Worm (Caenorhabditis elegans) whole organism, L1 larva: Measurements from ENCODE around the gene lido-8.

ENCODE experiments used
- C34B4.2 ChIP-seq: sonication (generic microtip); optimal IDR thresholded peaks from 2 replicates; lab custom pipeline; 2017; ENCODE audit warnings: mild to moderate bottlenecking, missing genetic modification characterization, missing compliant biosample characterization
- F16B12.6 ChIP-seq: fragments of 150-350 bp; optimal IDR thresholded peaks from 2 replicates; lab custom pipeline; 2014; ENCODE audit warnings: missing biosample characterization, missing genetic modification characterization
- aly-2 ChIP-seq: fragments of 150-350 bp; optimal IDR thresholded peaks from 2 replicates; lab custom pipeline; 2014; ENCODE audit warnings: missing biosample characterization, missing genetic modification characterization
- blmp-1 ChIP-seq: fragments of 150-350 bp; optimal IDR thresholded peaks from 2 replicates; lab custom pipeline; 2014; ENCODE audit warnings: missing biosample characterization, missing genetic modification characterization
- ceh-63 ChIP-seq: fragments of 200-800 bp; sonication (Bioruptor generic); optimal IDR thresholded peaks from 2 replicates; lab custom pipeline; 2018; ENCODE audit warnings: mild to moderate bottlenecking, missing genetic modification characterization, missing compliant biosample characterization
- ceh-8 ChIP-seq: fragments of 200-800 bp; sonication (Bioruptor generic); optimal IDR thresholded peaks from 2 replicates; lab custom pipeline; 2018; ENCODE audit warnings: mild to moderate bottlenecking, missing genetic modification characterization, moderate library complexity, missing compliant biosample characterization
- ceh-82 ChIP-seq, 3 experiments: fragments of 150-350 bp in 1 of 3; sonication (generic microtip) in 2 of 3; optimal IDR thresholded peaks; 2 replicates each; lab custom pipeline; 2014 to 2017; ENCODE audit warnings: missing biosample characterization in 3 of 3, missing genetic modification characterization in 3 of 3
- ceh-88 ChIP-seq: fragments of 200-800 bp; sonication (Bioruptor generic); IDR thresholded peaks from 2 replicates; pipeline ENCODE4 v1.3.6; 2022; ENCODE audit warnings: missing genetic modification characterization, missing compliant biosample characterization
- ces-1 ChIP-seq: fragments of 150-350 bp; optimal IDR thresholded peaks from 2 replicates; lab custom pipeline; 2014; ENCODE audit warnings: missing biosample characterization, missing genetic modification reagents, missing genetic modification characterization
- dpl-1 ChIP-seq, 3 experiments: fragments of 150-350 bp in 2 of 3; sonication (generic microtip) in 1 of 3; optimal IDR thresholded peaks; 2 replicates each; lab custom pipeline; 2014 to 2017; ENCODE audit warnings: missing biosample characterization in 3 of 3, missing genetic modification characterization in 3 of 3, missing genetic modification reagents in 3 of 3
- efl-1 ChIP-seq, 4 experiments: fragments of 150-350 bp; optimal IDR thresholded peaks in 3 of 4; peaks in 1 of 4; 1 replicate in 1 of 4; 2 replicates in 3 of 4; lab custom pipeline; 2014; ENCODE audit warnings: missing biosample characterization in 2 of 4, missing genetic modification characterization in 2 of 4, missing genetic modification reagents in 2 of 4
- efl-3 ChIP-seq: fragments of 200-800 bp; sonication (Bioruptor generic); optimal IDR thresholded peaks from 2 replicates; lab custom pipeline; 2018; ENCODE audit warnings: mild to moderate bottlenecking, missing genetic modification characterization, missing compliant biosample characterization
- egl-13 ChIP-seq: sonication (generic microtip); optimal IDR thresholded peaks from 2 replicates; lab custom pipeline; 2016; ENCODE audit warnings: missing genotype, missing genetic modification reagents, missing genetic modification characterization, missing compliant biosample characterization
- elt-3 ChIP-seq, 6 experiments: fragments of 150-350 bp in 1 of 6; sonication (generic microtip); optimal IDR thresholded peaks; 2 replicates each; lab custom pipeline; 2017 to 2018; ENCODE audit warnings: missing biosample characterization in 6 of 6, missing genetic modification characterization in 6 of 6, inconsistent platforms in 1 of 6
- fos-1 ChIP-seq: fragments of 150-350 bp; optimal IDR thresholded peaks from 2 replicates; lab custom pipeline; 2014; ENCODE audit warnings: missing biosample characterization, missing genetic modification characterization
- grh-1 ChIP-seq: fragments of 200-800 bp; sonication (Bioruptor generic); IDR thresholded peaks from 2 replicates; pipeline ENCODE4 v1.3.6; 2022; ENCODE audit warnings: missing genetic modification reagents, missing genetic modification characterization, missing compliant biosample characterization
- hlh-17 ChIP-seq: fragments of 200-800 bp; sonication (Bioruptor generic); optimal IDR thresholded peaks from 2 replicates; lab custom pipeline; 2018; ENCODE audit warnings: missing genetic modification characterization, mild to moderate bottlenecking, missing compliant biosample characterization, moderate library complexity, borderline replicate concordance
- isw-1 ChIP-seq: fragments of 200-800 bp; sonication (Bioruptor generic); IDR thresholded peaks from 2 replicates; pipeline ENCODE4 v1.3.6; 2022; ENCODE audit warnings: missing genetic modification characterization, missing compliant biosample characterization
- jun-1 ChIP-seq: fragments of 150-350 bp; optimal IDR thresholded peaks from 2 replicates; lab custom pipeline; 2014; ENCODE audit warnings: missing biosample characterization, missing genetic modification reagents, missing genetic modification characterization
- lin-13 ChIP-seq: fragments of 150-350 bp; optimal IDR thresholded peaks from 2 replicates; lab custom pipeline; 2014; ENCODE audit warnings: missing biosample characterization, missing genetic modification reagents, missing genetic modification characterization
- lin-14 ChIP-seq: fragments of 200-800 bp; sonication (Bioruptor generic); optimal IDR thresholded peaks from 2 replicates; lab custom pipeline; 2018; ENCODE audit warnings: mild to moderate bottlenecking, missing genetic modification characterization, moderate library complexity, missing compliant biosample characterization
- lin-35 ChIP-seq, 2 experiments: fragments of 150-350 bp; optimal IDR thresholded peaks; 2 replicates each; lab custom pipeline; 2014; ENCODE audit warnings: missing biosample characterization in 2 of 2, missing genetic modification characterization in 2 of 2, missing genetic modification reagents in 2 of 2
- lir-3 ChIP-seq: sonication (generic microtip); optimal IDR thresholded peaks from 2 replicates; lab custom pipeline; 2016; ENCODE audit warnings: mild to moderate bottlenecking, missing genetic modification characterization, moderate library complexity, missing compliant biosample characterization; ENCODE audit not compliant: poor library complexity
- lsy-2 ChIP-seq, 2 experiments: fragments of 150-350 bp; optimal IDR thresholded peaks; 2 replicates each; lab custom pipeline; 2014; ENCODE audit warnings: missing biosample characterization in 2 of 2, missing genetic modification characterization in 2 of 2
- mab-9 ChIP-seq: fragments of 200-800 bp; sonication (Bioruptor generic); IDR thresholded peaks from 2 replicates; pipeline ENCODE4 v1.3.6; 2022; ENCODE audit warnings: missing genetic modification reagents, missing genetic modification characterization, missing compliant biosample characterization
- nhr-11 ChIP-seq: fragments of 150-350 bp; optimal IDR thresholded peaks from 2 replicates; lab custom pipeline; 2014; ENCODE audit warnings: missing biosample characterization, missing genetic modification characterization
- nhr-19 ChIP-seq: fragments of 200-800 bp; sonication (Bioruptor generic); conservative IDR thresholded peaks from 2 replicates; pipeline ENCODE4 v1.3.6; 2022; ENCODE audit warnings: missing genetic modification characterization, missing compliant biosample characterization
- nhr-20 ChIP-seq: sonication (generic microtip); optimal IDR thresholded peaks from 2 replicates; lab custom pipeline; 2016; ENCODE audit warnings: mild to moderate bottlenecking, missing genetic modification characterization, missing compliant biosample characterization
- nhr-47 ChIP-seq: sonication (generic microtip); optimal IDR thresholded peaks from 2 replicates; lab custom pipeline; 2016; ENCODE audit warnings: mild to moderate bottlenecking, missing genetic modification characterization, moderate library complexity, missing compliant biosample characterization
- nhr-71 ChIP-seq: sonication (generic microtip); optimal IDR thresholded peaks from 2 replicates; lab custom pipeline; 2016; ENCODE audit warnings: mild to moderate bottlenecking, missing genetic modification characterization, moderate library complexity, missing compliant biosample characterization
- nhr-76 ChIP-seq: sonication (generic microtip); optimal IDR thresholded peaks from 2 replicates; lab custom pipeline; 2017; ENCODE audit warnings: missing biosample characterization, missing genetic modification characterization
- nhr-77 ChIP-seq: fragments of 150-350 bp; optimal IDR thresholded peaks from 2 replicates; lab custom pipeline; 2014; ENCODE audit warnings: missing biosample characterization, missing genetic modification characterization
- nhr-84 ChIP-seq: sonication (generic microtip); optimal IDR thresholded peaks from 2 replicates; lab custom pipeline; 2017; ENCODE audit warnings: missing biosample characterization, missing genetic modification characterization
- nhr-85 ChIP-seq: sonication (generic microtip); peaks from one replicate; lab custom pipeline; 2016; ENCODE audit warnings: missing genetic modification characterization, inconsistent platforms, missing compliant biosample characterization
- skn-1 ChIP-seq: fragments of 150-350 bp; optimal IDR thresholded peaks from 2 replicates; lab custom pipeline; 2014; ENCODE audit warnings: missing biosample characterization, missing genetic modification characterization
- snpc-4 ChIP-seq: fragments of 150-350 bp; optimal IDR thresholded peaks from 2 replicates; lab custom pipeline; 2014; ENCODE audit warnings: missing biosample characterization, missing genetic modification characterization
- snu-23 ChIP-seq: sonication (generic microtip); optimal IDR thresholded peaks from 2 replicates; lab custom pipeline; 2016; ENCODE audit warnings: missing genetic modification characterization, missing compliant biosample characterization
- sox-4 ChIP-seq: sonication (generic microtip); optimal IDR thresholded peaks from 2 replicates; lab custom pipeline; 2016; ENCODE audit warnings: missing genetic modification characterization, missing compliant biosample characterization
- sptf-1 ChIP-seq: fragments of 150-350 bp; optimal IDR thresholded peaks from 2 replicates; lab custom pipeline; 2014; ENCODE audit warnings: missing biosample characterization, missing genetic modification characterization
- sup-37 ChIP-seq: fragments of 200-800 bp; sonication (Bioruptor generic); optimal IDR thresholded peaks from 2 replicates; lab custom pipeline; 2018; ENCODE audit warnings: mild to moderate bottlenecking, missing genetic modification characterization, missing compliant biosample characterization
- swsn-7 ChIP-seq: sonication (generic microtip); optimal IDR thresholded peaks from 2 replicates; lab custom pipeline; 2016; ENCODE audit warnings: missing genetic modification characterization, missing compliant biosample characterization
- tbx-2 ChIP-seq: sonication (generic microtip); optimal IDR thresholded peaks from 2 replicates; lab custom pipeline; 2016; ENCODE audit warnings: missing genetic modification characterization, missing compliant biosample characterization
- unc-30 ChIP-seq: sonication (generic microtip); optimal IDR thresholded peaks from 2 replicates; lab custom pipeline; 2017; ENCODE audit warnings: missing biosample characterization, missing genetic modification characterization
- unc-86 ChIP-seq: sonication (generic microtip); optimal IDR thresholded peaks from 2 replicates; lab custom pipeline; 2016; ENCODE audit warnings: missing genetic modification characterization, missing compliant biosample characterization
- vab-15 ChIP-seq: sonication (generic microtip); optimal IDR thresholded peaks from 2 replicates; lab custom pipeline; 2017; ENCODE audit warnings: missing genotype, mild to moderate bottlenecking, missing genetic modification characterization, missing compliant biosample characterization
- ztf-11 ChIP-seq, 2 experiments: sonication (generic microtip); optimal IDR thresholded peaks; 2 replicates each; lab custom pipeline; 2016 to 2017; ENCODE audit warnings: missing genetic modification characterization in 2 of 2, missing biosample characterization in 1 of 2, missing compliant biosample characterization in 1 of 2
- ztf-4 ChIP-seq: fragments of 150-350 bp; optimal IDR thresholded peaks from 2 replicates; lab custom pipeline; 2014; ENCODE audit warnings: missing biosample characterization, missing genetic modification characterization

The lido-8 gene

ce11 chrII:2967064-2967463 lies 29.8 kb upstream of the lido-8 start:
- peak; percentile 25 for TF ChIP-seq swsn-7 (tag; lab: Kevin White, UChicago)
- no peak for TF ChIP-seq ces-1 (GFP tag; lab: Kevin White, UChicago)
- TF ChIP-seq lir-3 (tag; lab: Kevin White, UChicago) = no peak
- no peak for TF ChIP-seq lin-13
- TF ChIP-seq lin-14 (GFP tag; lab: Kevin White, UChicago) = peak; percentile 67
- no peak for TF ChIP-seq C34B4.2 (tag; lab: Kevin White, UChicago)
- TF ChIP-seq lsy-2 (tag; optimal IDR thresholded peaks at IDR 0.05; lab: Kevin White, UChicago) = peak; percentile 8 to 20
- TF ChIP-seq blmp-1 (tag; lab: Kevin White, UChicago) = peak; percentile 8
- no peak for TF ChIP-seq fos-1 (tag; lab: Kevin White, UChicago)
- TF ChIP-seq ceh-88 (GFP tag; lab: Robert Waterston, UW) = no peak
- peak; percentile 6 to 23 for TF ChIP-seq efl-1 (optimal IDR thresholded peaks at IDR 0.05; lab: Kevin White, UChicago)
- TF ChIP-seq efl-1 (GFP tag; optimal IDR thresholded peaks at IDR 0.05 in 1 of 2; lab: Kevin White, UChicago) = peak in 1 of 2 experiments; percentile 88
- TF ChIP-seq snu-23 (GFP tag; lab: Kevin White, UChicago) = peak; percentile 7
- TF ChIP-seq nhr-71 = peak; percentile 31
- peak; percentile 31 for TF ChIP-seq nhr-77 (tag; lab: Kevin White, UChicago)
- TF ChIP-seq efl-3 (GFP tag; lab: Kevin White, UChicago) = no peak
- no peak for TF ChIP-seq aly-2 (tag; lab: Kevin White, UChicago)
- peak; percentile 37 for TF ChIP-seq tbx-2 (tag; lab: Kevin White, UChicago)
- TF ChIP-seq nhr-47 (tag; lab: Kevin White, UChicago) = peak; percentile 1
- peak; percentile 31 for TF ChIP-seq nhr-19 (GFP tag; lab: Robert Waterston, UW)
- TF ChIP-seq grh-1 (GFP tag; lab: Robert Waterston, UW) = 0 out of 2 replicates have a peak, but pooled peaks have one; percentile 24
- TF ChIP-seq jun-1 (tag; lab: Kevin White, UChicago) = no peak
- peak; percentile 37 for TF ChIP-seq nhr-20
- TF ChIP-seq hlh-17 (GFP tag; lab: Kevin White, UChicago) = no peak
- peak; percentile 68 for TF ChIP-seq nhr-85

- TF ChIP-seq ceh-82 (tag; optimal IDR thresholded peaks at IDR 0.05; lab: Kevin White, UChicago) = peak; percentile 75 to 96 (median 94)
- TF ChIP-seq egl-13 (tag; lab: Kevin White, UChicago) = peak; percentile 95
- TF ChIP-seq efl-3 (GFP tag; lab: Kevin White, UChicago) = peak; percentile 85
- TF ChIP-seq unc-86 = peak; percentile 98
- peak in 3 of 6 experiments; percentile 73 to 95 (median 93) for TF ChIP-seq elt-3 (tag; optimal IDR thresholded peaks at IDR 0.05; lab: Kevin White, UChicago)
- TF ChIP-seq lin-35 (GFP tag; optimal IDR thresholded peaks at IDR 0.05; lab: Kevin White, UChicago) = peak; percentile 69 to 91
- TF ChIP-seq ztf-11 (tag; optimal IDR thresholded peaks at IDR 0.05; lab: Kevin White, UChicago) = peak; percentile 73 to 95
- TF ChIP-seq ces-1 (GFP tag; lab: Kevin White, UChicago) = no peak
- peak; percentile 82 for TF ChIP-seq C34B4.2 (tag; lab: Kevin White, UChicago)
- peak; percentile 90 for TF ChIP-seq nhr-11
- peak; percentile 93 for TF ChIP-seq blmp-1 (tag; lab: Kevin White, UChicago)
- TF ChIP-seq snpc-4 = peak; percentile 84
- peak; percentile 100 for TF ChIP-seq ceh-8 (GFP tag; lab: Kevin White, UChicago)
- TF ChIP-seq aly-2 (tag; lab: Kevin White, UChicago) = no peak
- TF ChIP-seq skn-1 = peak; percentile 93
- peak; percentile 85 for TF ChIP-seq nhr-77 (tag; lab: Kevin White, UChicago)
- no peak for TF ChIP-seq unc-30
- no peak for TF ChIP-seq sptf-1
- peak; percentile 79 for TF ChIP-seq lir-3 (tag; lab: Kevin White, UChicago)
- TF ChIP-seq F16B12.6 (tag; lab: Kevin White, UChicago) = peak; percentile 38
- peak; percentile 94 for TF ChIP-seq lin-13
- TF ChIP-seq ztf-4 = peak; percentile 86
- TF ChIP-seq mab-9 (GFP tag; lab: Robert Waterston, UW) = peak; percentile 99
- peak; percentile 80 for TF ChIP-seq sox-4 (tag; lab: Kevin White, UChicago)
- peak; percentile 90 for TF ChIP-seq fos-1 (tag; lab: Kevin White, UChicago)
- TF ChIP-seq isw-1 = peak; percentile 95
- TF ChIP-seq dpl-1 (GFP tag; optimal IDR thresholded peaks at IDR 0.05; lab: Kevin White, UChicago) = peak; percentile 73 to 77 (median 75)
- TF ChIP-seq lsy-2 (tag; optimal IDR thresholded peaks at IDR 0.05; lab: Kevin White, UChicago) = peak; percentile 91 to 92
- peak; percentile 56 for TF ChIP-seq nhr-76
- peak; percentile 93 for TF ChIP-seq sup-37 (GFP tag; lab: Kevin White, UChicago)
- TF ChIP-seq ceh-63 (GFP tag; lab: Kevin White, UChicago) = peak; percentile 45
- TF ChIP-seq efl-1 (optimal IDR thresholded peaks at IDR 0.05; lab: Kevin White, UChicago) = peak; percentile 91 to 98
- peak; percentile 68 to 97 for TF ChIP-seq efl-1 (GFP tag; optimal IDR thresholded peaks at IDR 0.05 in 1 of 2; lab: Kevin White, UChicago)
- peak; percentile 54 for TF ChIP-seq vab-15 (tag; lab: Kevin White, UChicago)
- peak; percentile 63 for TF ChIP-seq nhr-84 (tag; lab: Kevin White, UChicago)
Measured at ce11 chrII:2973940-2974402, 22.9 kb upstream of the lido-8 start.
